Fruit fly (Drosophila melanogaster): ENCODE data around the gene Pi3K68D.
A peak's percentile ranks its signal among the peaks of the same experiment; 100 is the strongest.

Gene Pi3K68D

dm6 chr3L:11819639-11820456, 30.0 kb upstream of the Pi3K68D start (continued):
- TF ChIP-seq Sox14 (GFP tag; optimal IDR thresholded peaks at IDR 0.05) (peak; percentile 44), topi (GFP tag; optimal IDR thresholded peaks at IDR 0.05) (peak; percentile 3), CG3032 (tag; optimal IDR thresholded peaks at IDR 0.05) (no peak), Eip75B (GFP tag; optimal IDR thresholded peaks at IDR 0.05) (no peak)

dm6 chr3L:11816641-11817040, 26.8 kb upstream of the Pi3K68D start:
- no peak for TF ChIP-seq CG9139 (GFP tag; optimal IDR thresholded peaks at IDR 0.05)
- TF ChIP-seq lz (GFP tag; optimal IDR thresholded peaks at IDR 0.05): no peak
- TF ChIP-seq Eip75B (GFP tag; optimal IDR thresholded peaks at IDR 0.05): no peak
- TF ChIP-seq CG6276 (GFP tag; optimal IDR thresholded peaks at IDR 0.05): no peak
- no peak for TF ChIP-seq fd59A (GFP tag; optimal IDR thresholded peaks at IDR 0.05)
- TF ChIP-seq vri (GFP tag; optimal IDR thresholded peaks at IDR 0.05): no peak
- TF ChIP-seq CG31627 (GFP tag; optimal IDR thresholded peaks at IDR 0.05): no peak
- TF ChIP-seq CG8319 (GFP tag; optimal IDR thresholded peaks at IDR 0.05): no peak
- no peak for TF ChIP-seq Eip93F (GFP tag; optimal IDR thresholded peaks at IDR 0.05)
- TF ChIP-seq Gug (GFP tag; IDR thresholded peaks at IDR 0.05): no peak
- TF ChIP-seq CG3032 (tag; optimal IDR thresholded peaks at IDR 0.05): no peak
- TF ChIP-seq spab (GFP tag; optimal IDR thresholded peaks at IDR 0.05): no peak
- no peak for TF ChIP-seq Hr4 (GFP tag; optimal IDR thresholded peaks at IDR 0.05)
- TF ChIP-seq Blimp-1 (GFP tag; optimal IDR thresholded peaks at IDR 0.05): no peak
- no peak for TF ChIP-seq CG11762 (GFP tag; optimal IDR thresholded peaks at IDR 0.05; ENCODE audit: insufficient read depth)
- no peak for TF ChIP-seq svp (GFP tag)

dm6 chr3L:11815220-11815797, 25.5 kb upstream of the Pi3K68D start, which contains the start of gene CG14130:
Gene CG14130, plus strand, starts transcription at chr3L:11815444.
- no peak for TF ChIP-seq Ets96B (tag; optimal IDR thresholded peaks at IDR 0.05)
- TF ChIP-seq achi (GFP tag; optimal IDR thresholded peaks at IDR 0.05): peak; percentile 71

dm6 chr3L:11814655-11815054, 24.8 kb upstream of the Pi3K68D start, which contains the start of gene Cubn2:
Gene Cubn2, minus strand, starts transcription at chr3L:11814755.
- no peak for TF ChIP-seq CG11902 (GFP tag; optimal IDR thresholded peaks at IDR 0.05)
- TF ChIP-seq CG8119 (GFP tag; IDR thresholded peaks at IDR 0.05): no peak
- TF ChIP-seq CG8319 (GFP tag; optimal IDR thresholded peaks at IDR 0.05): no peak
- no peak for TF ChIP-seq dac (GFP tag; optimal IDR thresholded peaks at IDR 0.05)
- TF ChIP-seq Eip93F (GFP tag; optimal IDR thresholded peaks at IDR 0.05): no peak
- no peak for TF ChIP-seq OdsH (GFP tag; optimal IDR thresholded peaks at IDR 0.05)
- TF ChIP-seq CG11762 (GFP tag; optimal IDR thresholded peaks at IDR 0.05; ENCODE audit: insufficient read depth): no peak
- no peak for TF ChIP-seq Gug (GFP tag; IDR thresholded peaks at IDR 0.05)

dm6 chr3L:11801622-11802021, 11.8 kb upstream of the Pi3K68D start:
- TF ChIP-seq Eip75B (GFP tag; optimal IDR thresholded peaks at IDR 0.05): no peak
- TF ChIP-seq Lpt (GFP tag; optimal IDR thresholded peaks at IDR 0.05): no peak
- no peak for TF ChIP-seq CG9139 (GFP tag; optimal IDR thresholded peaks at IDR 0.05)
- TF ChIP-seq dac (GFP tag; optimal IDR thresholded peaks at IDR 0.05): no peak
- TF ChIP-seq CG31627 (GFP tag; optimal IDR thresholded peaks at IDR 0.05): no peak
- no peak for TF ChIP-seq CG11294 (GFP tag; IDR thresholded peaks at IDR 0.05)
- no peak for TF ChIP-seq Eip78C (GFP tag)
- no peak for TF ChIP-seq CG6276 (GFP tag; optimal IDR thresholded peaks at IDR 0.05)
- TF ChIP-seq spab (GFP tag; optimal IDR thresholded peaks at IDR 0.05): no peak
- TF ChIP-seq Gug (GFP tag; IDR thresholded peaks at IDR 0.05): no peak

dm6 chr3L:11800761-11801160, 10.9 kb upstream of the Pi3K68D start, which contains the start of gene Gcat:
Gene Gcat, minus strand, starts transcription at chr3L:11800861.
- TF ChIP-seq Eip78C (GFP tag) (no peak), Hr4 (GFP tag; optimal IDR thresholded peaks at IDR 0.05) (no peak), Gug (GFP tag; IDR thresholded peaks at IDR 0.05) (no peak), Blimp-1 (GFP tag; optimal IDR thresholded peaks at IDR 0.05) (no peak), ss (GFP tag; optimal IDR thresholded peaks at IDR 0.05) (no peak), Hr39 (GFP tag; optimal IDR thresholded peaks at IDR 0.05) (no peak), CG8319 (GFP tag; optimal IDR thresholded peaks at IDR 0.05) (no peak), CG7368 (GFP tag; optimal IDR thresholded peaks at IDR 0.05) (no peak), CG1621 (tag; optimal IDR thresholded peaks at IDR 0.05) (no peak), CG11762 (GFP tag; optimal IDR thresholded peaks at IDR 0.05; ENCODE audit: insufficient read depth) (no peak), CG34406 (GFP tag; optimal IDR thresholded peaks at IDR 0.05) (no peak), CG31627 (GFP tag; optimal IDR thresholded peaks at IDR 0.05) (no peak)
